Fruit fly (Drosophila melanogaster) whole organism, embryonic: ENCODE results near the gene CG2712.

ENCODE experiments used
- Aef1 ChIP-seq: fragments of 200-800 bp; sonication (Bioruptor generic); IDR thresholded peaks from 3 replicates; pipeline ENCODE4 v1.3.6; 2022; ENCODE audit warnings: missing biosample characterization, missing genetic modification characterization
- CG11247 ChIP-seq: fragments of 200-800 bp; sonication (Bioruptor generic); IDR thresholded peaks from 2 replicates; pipeline ENCODE4 v1.3.6; 2022; ENCODE audit warnings: missing biosample characterization, missing genetic modification characterization
- CG11560 ChIP-seq: fragments of 200-800 bp; sonication (Bioruptor generic); IDR thresholded peaks from 3 replicates; pipeline ENCODE4 v1.3.6; 2022; ENCODE audit warnings: missing biosample characterization, missing genetic modification characterization
- CG12104 ChIP-seq: fragments of 200-800 bp; sonication (Bioruptor generic); optimal IDR thresholded peaks from 3 replicates; lab custom pipeline; 2016; ENCODE audit warnings: missing biosample characterization, missing genetic modification characterization
- CG12155 ChIP-seq: fragments of 200-800 bp; sonication (Bioruptor generic); optimal IDR thresholded peaks from 3 replicates; lab custom pipeline; 2016; ENCODE audit warnings: missing biosample characterization, missing genetic modification characterization
- CG12659 ChIP-seq: fragments of 200-800 bp; sonication (Bioruptor generic); optimal IDR thresholded peaks from 3 replicates; lab custom pipeline; 2017; ENCODE audit warnings: mild to moderate bottlenecking, missing biosample characterization, missing genetic modification reagents, missing genetic modification characterization
- CG17186 ChIP-seq: fragments of 200-800 bp; sonication (Bioruptor generic); optimal IDR thresholded peaks from 3 replicates; lab custom pipeline; 2017; ENCODE audit warnings: missing biosample characterization, missing genetic modification reagents, missing genetic modification characterization
- CG17385 ChIP-seq: fragments of 200-800 bp; sonication (Bioruptor generic); optimal IDR thresholded peaks from 3 replicates; lab custom pipeline; 2018; ENCODE audit warnings: missing biosample characterization, mild to moderate bottlenecking, missing genetic modification characterization
- CG18599 ChIP-seq: fragments of 200-800 bp; sonication (Bioruptor generic); optimal IDR thresholded peaks from 3 replicates; lab custom pipeline; 2017; ENCODE audit warnings: missing biosample characterization, missing genetic modification characterization, mild to moderate bottlenecking, moderate library complexity, missing genetic modification reagents
- CG2129 ChIP-seq: fragments of 200-800 bp; sonication (Bioruptor generic); IDR thresholded peaks from 2 replicates; pipeline ENCODE4 v1.3.6; 2022; ENCODE audit warnings: missing biosample characterization, missing genetic modification characterization; ENCODE audit not compliant: partially characterized antibody
- CG2678 ChIP-seq: fragments of 200-800 bp; sonication (Bioruptor generic); optimal IDR thresholded peaks from 3 replicates; lab custom pipeline; 2019; ENCODE audit warnings: missing biosample characterization, mild to moderate bottlenecking, missing genetic modification characterization, moderate library complexity
- CG31365 ChIP-seq: fragments of 200-800 bp; sonication (Bioruptor generic); optimal IDR thresholded peaks from 2 replicates; lab custom pipeline; 2018; ENCODE audit warnings: missing biosample characterization, mild to moderate bottlenecking, missing genetic modification characterization
- CG3281 ChIP-seq: fragments of 200-800 bp; sonication (Bioruptor generic); optimal IDR thresholded peaks from 3 replicates; lab custom pipeline; 2017; ENCODE audit warnings: missing biosample characterization, mild to moderate bottlenecking, missing genetic modification characterization
- CG34376 ChIP-seq: fragments of 200-800 bp; sonication (Bioruptor generic); optimal IDR thresholded peaks from 2 replicates; lab custom pipeline; 2018; ENCODE audit warnings: missing biosample characterization, mild to moderate bottlenecking, missing genetic modification characterization
- CG42726 ChIP-seq: fragments of 200-800 bp; sonication (Bioruptor generic); IDR thresholded peaks from 2 replicates; pipeline ENCODE4 v1.3.6; 2022; ENCODE audit warnings: missing biosample characterization, missing genetic modification characterization; ENCODE audit not compliant: partially characterized antibody
- CG4820 ChIP-seq: fragments of 200-800 bp; sonication (Bioruptor generic); optimal IDR thresholded peaks from 3 replicates; lab custom pipeline; 2016; ENCODE audit warnings: missing biosample characterization, missing genetic modification characterization
- CG7839 ChIP-seq: fragments of 200-800 bp; sonication (Bioruptor generic); optimal IDR thresholded peaks from 3 replicates; lab custom pipeline; 2018; ENCODE audit warnings: missing biosample characterization, mild to moderate bottlenecking, missing genetic modification characterization, moderate library complexity
- CHES-1-like ChIP-seq: fragments of 200-800 bp; sonication (Bioruptor generic); optimal IDR thresholded peaks from 2 replicates; lab custom pipeline; 2016; ENCODE audit warnings: missing biosample characterization, missing genetic modification characterization
- Dip2 ChIP-seq: fragments of 200-800 bp; sonication (Bioruptor generic); IDR thresholded peaks from 2 replicates; pipeline ENCODE4 v1.3.6; 2022; ENCODE audit warnings: missing biosample characterization, missing genetic modification characterization
- Dip3 ChIP-seq: fragments of 200-800 bp; sonication (Bioruptor generic); optimal IDR thresholded peaks from 3 replicates; lab custom pipeline; 2016; ENCODE audit warnings: missing biosample characterization, missing genetic modification characterization
- Dref ChIP-seq: fragments of 200-800 bp; sonication (Bioruptor generic); IDR thresholded peaks from 2 replicates; pipeline ENCODE4 v1.3.6; 2022; ENCODE audit warnings: missing biosample characterization, missing genetic modification characterization
- GATAe ChIP-seq: fragments of 200-800 bp; sonication (Bioruptor generic); conservative IDR thresholded peaks from 2 replicates; pipeline ENCODE4 v1.3.6; 2022; ENCODE audit warnings: missing biosample characterization, missing genetic modification characterization
- HLH4C ChIP-seq: fragments of 200-800 bp; sonication (Bioruptor generic); IDR thresholded peaks from 3 replicates; pipeline ENCODE4 v1.3.6; 2022; ENCODE audit warnings: missing biosample characterization, missing genetic modification characterization; ENCODE audit not compliant: partially characterized antibody
- Hr51 ChIP-seq, 2 experiments: fragments of 200-800 bp; sonication (Bioruptor generic); optimal IDR thresholded peaks; 2 replicates in 1 of 2; 3 replicates in 1 of 2; lab custom pipeline; 2016 to 2018; ENCODE audit warnings: missing biosample characterization in 2 of 2, missing genetic modification characterization in 2 of 2, mild to moderate bottlenecking in 1 of 2, moderate library complexity in 1 of 2
- Jarid2 ChIP-seq: fragments of 200-800 bp; sonication (Bioruptor generic); optimal IDR thresholded peaks from 3 replicates; lab custom pipeline; 2017; ENCODE audit warnings: mild to moderate bottlenecking, missing biosample characterization, missing genetic modification reagents, missing genetic modification characterization
- NC2α ChIP-seq: fragments of 200-800 bp; sonication (Bioruptor generic); optimal IDR thresholded peaks from 2 replicates; lab custom pipeline; 2016; ENCODE audit warnings: missing biosample characterization, missing genetic modification characterization
- Nf-YB ChIP-seq: fragments of 200-800 bp; sonication (Bioruptor generic); optimal IDR thresholded peaks from 3 replicates; lab custom pipeline; 2019; ENCODE audit warnings: missing biosample characterization, mild to moderate bottlenecking, missing genetic modification characterization, moderate library complexity
- PHDP ChIP-seq: fragments of 200-800 bp; sonication (Bioruptor generic); optimal IDR thresholded peaks from 3 replicates; lab custom pipeline; 2018; ENCODE audit warnings: missing biosample characterization, mild to moderate bottlenecking, missing genetic modification characterization, moderate library complexity
- Sox100B ChIP-seq: fragments of 200-800 bp; sonication (Bioruptor generic); optimal IDR thresholded peaks from 3 replicates; lab custom pipeline; 2018; ENCODE audit warnings: missing biosample characterization, mild to moderate bottlenecking, missing genetic modification characterization
- amos ChIP-seq: fragments of 200-800 bp; sonication (Bioruptor generic); IDR thresholded peaks from 2 replicates; pipeline ENCODE4 v1.3.6; 2022; ENCODE audit warnings: missing biosample characterization, missing genetic modification characterization; ENCODE audit not compliant: partially characterized antibody
- aop ChIP-seq: fragments of 200-800 bp; sonication (Bioruptor generic); IDR thresholded peaks from 2 replicates; pipeline ENCODE4 v1.3.6; 2022; ENCODE audit warnings: missing biosample characterization, missing genetic modification characterization
- az2 ChIP-seq: fragments of 200-800 bp; sonication (Bioruptor generic); optimal IDR thresholded peaks from 3 replicates; lab custom pipeline; 2016; ENCODE audit warnings: missing biosample characterization, missing genetic modification characterization
- caup ChIP-seq: fragments of 200-800 bp; sonication (Bioruptor generic); optimal IDR thresholded peaks from 3 replicates; lab custom pipeline; 2017; ENCODE audit warnings: missing biosample characterization, mild to moderate bottlenecking, missing genetic modification characterization, moderate library complexity; ENCODE audit not compliant: severe bottlenecking
- cwo ChIP-seq: fragments of 200-800 bp; sonication (Bioruptor generic); optimal IDR thresholded peaks from 3 replicates; lab custom pipeline; 2017; ENCODE audit warnings: missing biosample characterization, missing genetic modification characterization, mild to moderate bottlenecking, moderate library complexity, missing genetic modification reagents
- dpn ChIP-seq, 2 experiments: fragments of 200-800 bp; sonication (Bioruptor generic); optimal IDR thresholded peaks; 3 replicates each; lab custom pipeline; 2016; ENCODE audit warnings: missing biosample characterization in 2 of 2, missing genetic modification characterization in 2 of 2
- dysf ChIP-seq: fragments of 200-800 bp; sonication (Bioruptor generic); IDR thresholded peaks from 3 replicates; pipeline ENCODE4 v1.3.6; 2022; ENCODE audit warnings: missing biosample characterization, missing genetic modification characterization
- fru ChIP-seq: fragments of >200 bp; optimal IDR thresholded peaks from 2 replicates; lab custom pipeline; 2017
- gro ChIP-seq: fragments of 200-800 bp; sonication (Bioruptor generic); optimal IDR thresholded peaks from 2 replicates; lab custom pipeline; 2016; ENCODE audit warnings: missing biosample characterization, missing genetic modification characterization
- ham ChIP-seq: fragments of 200-800 bp; sonication (Bioruptor generic); IDR thresholded peaks from 2 replicates; pipeline ENCODE4 v1.3.6; 2022; ENCODE audit warnings: missing biosample characterization, missing genetic modification characterization
- kay ChIP-seq: fragments of 200-800 bp; sonication (Bioruptor generic); optimal IDR thresholded peaks from 2 replicates; lab custom pipeline; 2016; ENCODE audit warnings: missing biosample characterization, missing genetic modification characterization
- lab ChIP-seq: fragments of 200-800 bp; sonication (Bioruptor generic); optimal IDR thresholded peaks from 3 replicates; lab custom pipeline; 2017; ENCODE audit warnings: missing biosample characterization, missing genetic modification characterization, mild to moderate bottlenecking, moderate library complexity, missing genetic modification reagents
- luna ChIP-seq: fragments of 200-800 bp; sonication (Bioruptor generic); optimal IDR thresholded peaks from 2 replicates; lab custom pipeline; 2016; ENCODE audit warnings: missing biosample characterization, missing genetic modification characterization
- mirr ChIP-seq: fragments of 200-800 bp; sonication (Bioruptor generic); optimal IDR thresholded peaks from 3 replicates; lab custom pipeline; 2018; ENCODE audit warnings: missing biosample characterization, mild to moderate bottlenecking, missing genetic modification characterization
- nmo ChIP-seq: fragments of 200-800 bp; sonication (Bioruptor generic); optimal IDR thresholded peaks from 2 replicates; lab custom pipeline; 2018; ENCODE audit warnings: missing biosample characterization, mild to moderate bottlenecking, missing genetic modification characterization, moderate library complexity
- pnt ChIP-seq: fragments of 200-800 bp; sonication (Bioruptor generic); optimal IDR thresholded peaks from 3 replicates; lab custom pipeline; 2016; ENCODE audit warnings: missing biosample characterization, missing genetic modification characterization
- prd ChIP-seq, 3 experiments: fragments of >200 bp in 2 of 3; fragments of 200-800 bp in 1 of 3; sonication (Bioruptor generic) in 1 of 3; optimal IDR thresholded peaks in 2 of 3; IDR thresholded peaks in 1 of 3; 2 replicates in 2 of 3; 3 replicates in 1 of 3; pipeline versions ENCODE4 v1.3.6 to Lab custom; 2017 to 2022; ENCODE audit warnings: missing biosample characterization in 1 of 3, missing genetic modification characterization in 1 of 3
- row ChIP-seq: fragments of 200-800 bp; sonication (Bioruptor generic); IDR thresholded peaks from 3 replicates; pipeline ENCODE4 v1.3.6; 2022; ENCODE audit warnings: missing biosample characterization, missing genetic modification characterization
- schlank ChIP-seq: fragments of 200-800 bp; sonication (Bioruptor generic); optimal IDR thresholded peaks from 2 replicates; lab custom pipeline; 2018; ENCODE audit warnings: missing biosample characterization, mild to moderate bottlenecking, missing genetic modification characterization
- sens ChIP-seq: fragments of 200-800 bp; sonication (Bioruptor generic); peaks from one replicate; lab custom pipeline; 2016; ENCODE audit warnings: missing biosample characterization, missing genetic modification characterization
- slbo ChIP-seq: fragments of 200-800 bp; sonication (Bioruptor generic); IDR thresholded peaks from 2 replicates; pipeline ENCODE4 v1.3.6; 2022; ENCODE audit warnings: missing biosample characterization, missing genetic modification characterization
- wdn ChIP-seq: fragments of 200-800 bp; sonication (Bioruptor generic); IDR thresholded peaks from 2 replicates; pipeline ENCODE4 v1.3.6; 2022; ENCODE audit warnings: missing biosample characterization, missing genetic modification characterization
- zfh1 ChIP-seq: fragments of 200-800 bp; sonication (Bioruptor generic); IDR thresholded peaks from 3 replicates; pipeline ENCODE4 v1.3.6; 2022; ENCODE audit warnings: missing biosample characterization, missing genetic modification characterization

Gene CG2712

dm6 chrX:2685022-2685421 lies 47.2 kb upstream of the CG2712 start (continued):
- peak; percentile 4 for TF ChIP-seq CG7839 (tag; lab: Kevin White, UChicago)
- no peak for TF ChIP-seq CHES-1-like (GFP tag; lab: Kevin White, UChicago)
- no peak for TF ChIP-seq Dref
- peak; percentile 61 for TF ChIP-seq CG18599
- TF ChIP-seq luna, result no peak
- peak; percentile 1 for TF ChIP-seq CG3281
- TF ChIP-seq CG12659 (GFP tag; lab: Kevin White, UChicago), result no peak
- TF ChIP-seq kay, result no peak
- TF ChIP-seq CG42726 (GFP tag; lab: Robert Waterston, UW), result no peak
- no peak for TF ChIP-seq CG11560 (tag; lab: Robert Waterston, UW)
- TF ChIP-seq CG17186 (GFP tag; lab: Kevin White, UChicago), result no peak
- TF ChIP-seq sens (GFP tag; lab: Kevin White, UChicago), result peak; percentile 52
- TF ChIP-seq CG34376 (GFP tag; lab: Kevin White, UChicago), result peak; percentile 16
- TF ChIP-seq dpn (GFP tag; optimal IDR thresholded peaks at IDR 0.05; lab: Kevin White, UChicago), result no peak
- TF ChIP-seq GATAe, result no peak
- no peak for TF ChIP-seq CG17385 (GFP tag; lab: Kevin White, UChicago)
- TF ChIP-seq CG4820 (GFP tag; lab: Kevin White, UChicago), result no peak
- TF ChIP-seq caup (GFP tag; lab: Kevin White, UChicago), result no peak
- TF ChIP-seq fru (lab: Kevin White, UChicago), result no peak
- TF ChIP-seq pnt (GFP tag; lab: Kevin White, UChicago), result no peak
- TF ChIP-seq aop (GFP tag; lab: Robert Waterston, UW), result no peak
- TF ChIP-seq gro (GFP tag; lab: Kevin White, UChicago), result no peak
- TF ChIP-seq CG2129 (GFP tag; lab: Robert Waterston, UW), result no peak
- TF ChIP-seq Sox100B (GFP tag; lab: Kevin White, UChicago), result no peak
- no peak for TF ChIP-seq Hr51 (GFP tag; optimal IDR thresholded peaks at IDR 0.05; lab: Kevin White, UChicago)
- TF ChIP-seq dysf, result no peak
- no peak for TF ChIP-seq PHDP (tag; lab: Kevin White, UChicago)
- no peak for TF ChIP-seq CG11247 (GFP tag; lab: Robert Waterston, UW)
- peak; percentile 65 for TF ChIP-seq row (GFP tag; lab: Robert Waterston, UW)
- TF ChIP-seq az2 (GFP tag; lab: Kevin White, UChicago), result no peak
- TF ChIP-seq Nf-YB (GFP tag; lab: Kevin White, UChicago), result no peak
- TF ChIP-seq CG12104, result no peak
- peak; percentile 69 for TF ChIP-seq cwo (GFP tag; lab: Kevin White, UChicago)

dm6 chrX:2685580-2685979 lies 46.7 kb upstream of the CG2712 start, which contains the start of gene per:
Gene per (plus strand): TSS chrX:2685580.
- TF ChIP-seq HLH4C (GFP tag; lab: Robert Waterston, UW) (no peak), wdn (no peak), prd (optimal IDR thresholded peaks at IDR 0.05; lab: Kevin White, UChicago) (no peak), prd (GFP tag; IDR thresholded peaks at IDR 0.05; lab: Robert Waterston, UW) (no peak), lab (no peak), CG12155 (GFP tag; lab: Kevin White, UChicago) (no peak), mirr (GFP tag; lab: Kevin White, UChicago) (no peak), Dip2 (GFP tag; lab: Robert Waterston, UW) (no peak), CG31365 (no peak), Jarid2 (no peak), nmo (GFP tag; lab: Kevin White, UChicago) (no peak), Dip3 (no peak), slbo (GFP tag; lab: Robert Waterston, UW) (no peak), schlank (tag; lab: Kevin White, UChicago) (no peak), zfh1 (GFP tag; lab: Robert Waterston, UW) (no peak), NC2α (GFP tag; lab: Kevin White, UChicago) (no peak), amos (GFP tag; lab: Robert Waterston, UW) (no peak), CG2678 (tag; lab: Kevin White, UChicago) (no peak), Aef1 (GFP tag; lab: Robert Waterston, UW) (no peak), ham (no peak)
